Worm (Caenorhabditis elegans) whole organism, L3 larva: ENCODE measurements around the gene T10C6.7.
A peak's percentile ranks its signal among the peaks of the same experiment; 100 is the strongest.

Experiments
- R02D3.7 ChIP-seq: fragments of 150-350 bp; optimal IDR thresholded peaks from 2 replicates; lab custom pipeline; 2014; ENCODE audit warnings: missing biosample characterization, missing genetic modification characterization
- ZK546.5 ChIP-seq: sonication (generic microtip); optimal IDR thresholded peaks from 2 replicates; lab custom pipeline; 2017; ENCODE audit warnings: missing biosample characterization, missing genetic modification characterization
- aly-2 ChIP-seq: fragments of 150-350 bp; optimal IDR thresholded peaks from 2 replicates; lab custom pipeline; 2014; ENCODE audit warnings: missing biosample characterization, missing genetic modification characterization
- ceh-16 ChIP-seq: sonication (generic microtip); optimal IDR thresholded peaks from 2 replicates; lab custom pipeline; 2017; ENCODE audit warnings: missing biosample characterization, missing genetic modification characterization
- ceh-28 ChIP-seq: fragments of 150-350 bp; optimal IDR thresholded peaks from 2 replicates; lab custom pipeline; 2014; ENCODE audit warnings: missing biosample characterization, missing genetic modification reagents, missing genetic modification characterization
- ceh-9 ChIP-seq: sonication (generic microtip); optimal IDR thresholded peaks from 2 replicates; lab custom pipeline; 2018; ENCODE audit warnings: missing biosample characterization, missing genetic modification characterization
- daf-12 ChIP-seq: fragments of 150-350 bp; optimal IDR thresholded peaks from 2 replicates; lab custom pipeline; 2014; ENCODE audit warnings: missing biosample characterization, missing genetic modification reagents, missing genetic modification characterization
- egl-27 ChIP-seq: sonication (generic microtip); optimal IDR thresholded peaks from 4 replicates; lab custom pipeline; 2017; ENCODE audit warnings: missing biosample characterization, missing genetic modification reagents, missing genetic modification characterization
- egl-5 ChIP-seq: fragments of 150-350 bp; optimal IDR thresholded peaks from 2 replicates; lab custom pipeline; 2017; ENCODE audit warnings: missing biosample characterization, missing genetic modification reagents, missing genetic modification characterization, inconsistent platforms
- elt-1 ChIP-seq: fragments of 150-350 bp; optimal IDR thresholded peaks from 2 replicates; lab custom pipeline; 2014; ENCODE audit warnings: missing biosample characterization, missing genetic modification characterization
- elt-2 ChIP-seq: sonication (generic microtip); optimal IDR thresholded peaks from 2 replicates; lab custom pipeline; 2016; ENCODE audit warnings: missing genetic modification reagents, mild to moderate bottlenecking, missing genetic modification characterization, missing compliant biosample characterization
- elt-3 ChIP-seq, 3 experiments: fragments of 150-350 bp in 1 of 3; sonication (generic microtip) in 2 of 3; optimal IDR thresholded peaks; 2 replicates in 2 of 3; 4 replicates in 1 of 3; lab custom pipeline; 2014 to 2017; ENCODE audit warnings: missing biosample characterization in 3 of 3, missing genetic modification characterization in 3 of 3
- fkh-10 ChIP-seq: sonication (generic microtip); optimal IDR thresholded peaks from 2 replicates; lab custom pipeline; 2017; ENCODE audit warnings: missing biosample characterization, missing genetic modification reagents, missing genetic modification characterization
- fkh-2 ChIP-seq: fragments of 150-350 bp; optimal IDR thresholded peaks from 2 replicates; lab custom pipeline; 2014; ENCODE audit warnings: missing biosample characterization, missing genetic modification reagents, missing genetic modification characterization
- fos-1 ChIP-seq: fragments of 150-350 bp; optimal IDR thresholded peaks from 2 replicates; lab custom pipeline; 2014; ENCODE audit warnings: missing biosample characterization, missing genetic modification characterization
- lin-15B ChIP-seq: fragments of 150-350 bp; optimal IDR thresholded peaks from 2 replicates; lab custom pipeline; 2014; ENCODE audit warnings: missing biosample characterization, missing genetic modification characterization
- lin-39 ChIP-seq: fragments of 150-350 bp; optimal IDR thresholded peaks from 2 replicates; lab custom pipeline; 2018; ENCODE audit warnings: missing biosample characterization, missing genetic modification reagents, missing genetic modification characterization
- lsy-12 ChIP-seq: sonication (generic microtip); optimal IDR thresholded peaks from 2 replicates; lab custom pipeline; 2016; ENCODE audit warnings: mild to moderate bottlenecking, missing genetic modification characterization, missing compliant biosample characterization
- mdl-1 ChIP-seq: fragments of 150-350 bp; optimal IDR thresholded peaks from 2 replicates; lab custom pipeline; 2014; ENCODE audit warnings: missing biosample characterization, missing genetic modification characterization
- nhr-11 ChIP-seq: fragments of 150-350 bp; optimal IDR thresholded peaks from 2 replicates; lab custom pipeline; 2014; ENCODE audit warnings: missing biosample characterization, missing genetic modification characterization
- nhr-23 ChIP-seq: fragments of 150-350 bp; optimal IDR thresholded peaks from 2 replicates; lab custom pipeline; 2014; ENCODE audit warnings: missing biosample characterization, missing genetic modification reagents, missing genetic modification characterization
- nhr-237 ChIP-seq: fragments of 150-350 bp; optimal IDR thresholded peaks from 2 replicates; lab custom pipeline; 2014; ENCODE audit warnings: missing biosample characterization, missing genetic modification characterization
- nhr-67 ChIP-seq: fragments of 150-350 bp; optimal IDR thresholded peaks from 2 replicates; lab custom pipeline; 2014; ENCODE audit warnings: missing biosample characterization, missing genetic modification characterization
- nhr-76 ChIP-seq: fragments of 150-350 bp; sonication (generic microtip); optimal IDR thresholded peaks from 5 replicates; lab custom pipeline; 2014; ENCODE audit warnings: missing biosample characterization, missing genetic modification characterization
- nhr-77 ChIP-seq: fragments of 150-350 bp; optimal IDR thresholded peaks from 2 replicates; lab custom pipeline; 2014; ENCODE audit warnings: missing biosample characterization, missing genetic modification characterization
- pha-4 ChIP-seq: fragments of 150-350 bp; optimal IDR thresholded peaks from 2 replicates; lab custom pipeline; 2014; ENCODE audit warnings: missing biosample characterization, missing genetic modification reagents, missing genetic modification characterization
- pqm-1 ChIP-seq: fragments of 150-350 bp; optimal IDR thresholded peaks from 2 replicates; lab custom pipeline; 2017; ENCODE audit warnings: missing biosample characterization, missing genetic modification characterization, inconsistent platforms
- skn-1 ChIP-seq: fragments of 150-350 bp; optimal IDR thresholded peaks from 2 replicates; lab custom pipeline; 2014; ENCODE audit warnings: missing biosample characterization, missing genetic modification characterization
- snpc-4 ChIP-seq: fragments of 150-350 bp; optimal IDR thresholded peaks from 2 replicates; lab custom pipeline; 2014; ENCODE audit warnings: missing biosample characterization, missing genetic modification characterization
- tbx-2 ChIP-seq: sonication (generic microtip); optimal IDR thresholded peaks from 2 replicates; lab custom pipeline; 2016; ENCODE audit warnings: mild to moderate bottlenecking, missing genetic modification characterization, missing compliant biosample characterization
- unc-39 ChIP-seq: sonication (generic microtip); optimal IDR thresholded peaks from 4 replicates; lab custom pipeline; 2017; ENCODE audit warnings: missing biosample characterization, missing genetic modification characterization
- ztf-11 ChIP-seq: fragments of 150-350 bp; optimal IDR thresholded peaks from 2 replicates; lab custom pipeline; 2014; ENCODE audit warnings: missing biosample characterization, missing genetic modification characterization

The T10C6.7 gene

DNA sequence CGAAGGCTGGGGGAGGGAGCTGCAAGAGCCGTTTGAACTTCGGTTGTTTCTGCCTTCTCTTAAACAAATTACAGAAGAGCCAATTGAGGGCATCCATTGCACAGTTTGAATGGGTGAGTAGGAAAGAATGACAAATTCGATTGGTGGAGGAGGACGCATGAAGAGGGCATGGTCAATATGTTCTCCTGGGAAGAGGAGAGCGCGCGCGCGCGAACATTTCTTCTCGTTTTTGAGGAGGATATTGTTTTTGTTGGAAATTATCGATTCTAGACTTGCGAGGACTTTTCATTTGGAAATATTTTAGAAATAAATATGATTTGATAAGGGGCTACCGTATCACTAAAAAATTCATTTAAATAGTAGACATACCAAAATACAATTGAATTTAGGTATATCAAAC is at the start of gene T10C6.7:
Gene T10C6.7, minus strand, starts transcription at position 143 of the 400 bp plus-strand sequence.
- TF ChIP-seq elt-2 (tag; lab: Kevin White, UChicago), result no peak
- no peak for TF ChIP-seq R02D3.7
- TF ChIP-seq elt-3 (tag; optimal IDR thresholded peaks at IDR 0.05; lab: Kevin White, UChicago), result no peak
- no peak for TF ChIP-seq nhr-237
- TF ChIP-seq pqm-1 (tag; lab: Kevin White, UChicago), result no peak
- no peak for TF ChIP-seq elt-1 (tag; lab: Kevin White, UChicago)
- no peak for TF ChIP-seq skn-1 (tag; lab: Kevin White, UChicago)
- TF ChIP-seq aly-2 (tag; lab: Kevin White, UChicago), result no peak

DNA sequence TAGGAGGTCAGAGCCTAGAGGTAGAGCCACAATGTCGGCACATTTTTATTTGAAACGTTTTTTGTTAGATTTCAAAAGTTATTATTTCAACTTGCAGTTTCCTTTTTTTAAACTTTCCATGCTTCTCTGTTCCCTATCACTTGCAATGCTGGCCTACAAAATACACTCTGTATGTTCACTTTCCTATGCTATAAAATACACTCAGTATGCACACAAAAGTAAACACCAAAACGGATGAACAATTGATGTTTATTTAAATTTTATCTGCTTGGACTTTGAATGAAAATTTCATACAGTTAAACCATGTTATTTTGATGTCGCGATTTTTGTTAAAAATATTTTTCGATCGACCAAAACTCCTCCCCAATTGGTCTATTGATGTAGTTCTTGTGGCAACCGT is 49.2 kb upstream of the T10C6.7 start:
- TF ChIP-seq egl-27 (tag; lab: Kevin White, UChicago) (no peak), unc-39 (no peak), nhr-67 (no peak), aly-2 (tag; lab: Kevin White, UChicago) (no peak), pha-4 (tag; lab: Kevin White, UChicago) (peak; percentile 44), R02D3.7 (no peak), lsy-12 (tag; lab: Kevin White, UChicago) (no peak), elt-2 (tag; lab: Kevin White, UChicago) (peak; percentile 18), egl-5 (tag; lab: Kevin White, UChicago) (no peak), fkh-2 (tag; lab: Kevin White, UChicago) (no peak), pqm-1 (tag; lab: Kevin White, UChicago) (peak; percentile 68), nhr-77 (tag; lab: Kevin White, UChicago) (no peak), elt-3 (tag; optimal IDR thresholded peaks at IDR 0.05; lab: Kevin White, UChicago) (no peak), ceh-16 (tag; lab: Kevin White, UChicago) (no peak), ZK546.5 (tag; lab: Kevin White, UChicago) (no peak), nhr-11 (tag; lab: Kevin White, UChicago) (no peak)

DNA sequence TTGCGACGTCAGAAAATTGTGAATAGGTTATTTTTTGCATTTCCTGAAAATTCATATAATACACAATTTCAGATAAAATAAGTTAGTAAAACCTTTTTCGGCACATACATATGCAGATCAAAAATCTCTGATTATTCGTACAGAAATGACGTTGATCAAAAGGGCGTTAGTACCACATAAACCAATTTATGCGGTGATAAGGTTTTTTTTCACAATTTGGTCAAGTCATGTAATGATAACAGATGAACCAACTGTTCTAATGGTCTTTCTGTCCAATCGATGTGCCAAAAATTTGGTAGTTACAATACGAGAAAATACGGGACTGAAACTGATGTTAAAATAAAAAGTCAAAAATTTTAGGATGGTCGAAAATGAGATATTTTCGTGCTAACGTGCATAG is 48.5 kb upstream of the T10C6.7 start:
- TF ChIP-seq elt-2 (tag; lab: Kevin White, UChicago) (peak; percentile 84), ceh-28 (no peak), elt-1 (tag; lab: Kevin White, UChicago) (no peak), pqm-1 (tag; lab: Kevin White, UChicago) (peak; percentile 74), lin-39 (tag; lab: Kevin White, UChicago) (no peak)

DNA sequence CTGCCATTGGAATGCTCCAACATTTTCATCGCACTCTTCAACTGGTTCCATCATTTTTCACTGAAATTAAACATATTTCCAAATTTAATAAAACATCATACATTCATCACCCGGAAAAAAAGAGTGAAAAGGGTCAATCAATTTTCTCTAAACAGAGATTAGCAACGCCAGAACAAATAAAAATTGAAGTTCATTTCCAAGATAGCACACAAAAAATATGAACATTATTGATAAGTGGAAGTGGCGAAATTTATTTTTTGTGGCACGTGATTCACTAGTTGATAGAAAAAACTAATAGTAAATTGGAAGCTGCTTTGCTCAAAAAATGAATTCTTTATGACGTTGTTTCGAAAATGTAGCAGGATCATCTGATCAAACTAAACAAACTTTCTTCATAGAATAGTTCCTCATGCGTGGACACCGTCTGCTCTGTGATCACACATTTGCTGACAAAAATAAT is 43.8 kb upstream of the T10C6.7 start, which contains the start of the genes F14H3.12 and srj-29:
Gene F14H3.12, minus strand, starts transcription at position 74 of the 460 bp plus-strand sequence.
Gene srj-29, plus strand, starts transcription at position 410 of the 460 bp plus-strand sequence.
- TF ChIP-seq fos-1 (tag; lab: Kevin White, UChicago), result no peak
- no peak for TF ChIP-seq mdl-1 (tag; lab: Kevin White, UChicago)
- no peak for TF ChIP-seq ztf-11 (tag; lab: Kevin White, UChicago)
- TF ChIP-seq elt-1 (tag; lab: Kevin White, UChicago), result no peak
- TF ChIP-seq nhr-67, result no peak
- TF ChIP-seq pqm-1 (tag; lab: Kevin White, UChicago), result peak; percentile 47
- peak; percentile 79 for TF ChIP-seq elt-2 (tag; lab: Kevin White, UChicago)
- no peak for TF ChIP-seq nhr-11 (tag; lab: Kevin White, UChicago)
- no peak for TF ChIP-seq nhr-23 (tag; lab: Kevin White, UChicago)
- no peak for TF ChIP-seq ceh-9 (tag; lab: Kevin White, UChicago)
- TF ChIP-seq ceh-16 (tag; lab: Kevin White, UChicago), result no peak
- TF ChIP-seq snpc-4, result no peak
- TF ChIP-seq tbx-2 (tag; lab: Kevin White, UChicago), result no peak
- no peak for TF ChIP-seq ceh-28
- no peak for TF ChIP-seq fkh-10
- no peak for TF ChIP-seq nhr-76 (tag; lab: Kevin White, UChicago)

DNA sequence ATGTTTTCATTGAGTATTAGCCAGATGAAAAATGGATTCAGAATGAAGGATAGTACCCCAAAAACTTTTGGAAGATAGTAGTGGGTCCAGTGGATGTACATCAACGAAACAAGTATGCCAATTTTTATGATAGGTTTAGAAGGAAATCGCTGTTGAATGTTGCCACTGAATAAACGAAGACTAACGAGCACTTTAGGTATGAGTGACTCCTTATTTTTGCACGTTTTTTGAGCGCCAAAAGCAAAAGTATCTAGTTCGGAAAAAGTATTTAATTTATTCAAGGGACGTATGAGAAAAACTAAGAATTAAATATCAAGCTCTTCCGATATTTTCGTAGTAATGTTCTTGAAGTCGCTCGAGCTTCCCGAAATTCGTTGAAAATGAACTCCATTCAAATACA is 42.3 kb upstream of the T10C6.7 start, which contains the start of gene srj-10:
Gene srj-10, minus strand, starts transcription at position 101 of the 400 bp plus-strand sequence.
- TF ChIP-seq elt-3 (tag; optimal IDR thresholded peaks at IDR 0.05; lab: Kevin White, UChicago) (no peak), skn-1 (tag; lab: Kevin White, UChicago) (no peak), daf-12 (tag; lab: Kevin White, UChicago) (no peak), egl-27 (tag; lab: Kevin White, UChicago) (no peak), lsy-12 (tag; lab: Kevin White, UChicago) (no peak), lin-15B (tag; lab: Kevin White, UChicago) (no peak)
